Fruit fly (Drosophila melanogaster): ENCODE results near the gene CG32713.

CG32713 gene

DNA sequence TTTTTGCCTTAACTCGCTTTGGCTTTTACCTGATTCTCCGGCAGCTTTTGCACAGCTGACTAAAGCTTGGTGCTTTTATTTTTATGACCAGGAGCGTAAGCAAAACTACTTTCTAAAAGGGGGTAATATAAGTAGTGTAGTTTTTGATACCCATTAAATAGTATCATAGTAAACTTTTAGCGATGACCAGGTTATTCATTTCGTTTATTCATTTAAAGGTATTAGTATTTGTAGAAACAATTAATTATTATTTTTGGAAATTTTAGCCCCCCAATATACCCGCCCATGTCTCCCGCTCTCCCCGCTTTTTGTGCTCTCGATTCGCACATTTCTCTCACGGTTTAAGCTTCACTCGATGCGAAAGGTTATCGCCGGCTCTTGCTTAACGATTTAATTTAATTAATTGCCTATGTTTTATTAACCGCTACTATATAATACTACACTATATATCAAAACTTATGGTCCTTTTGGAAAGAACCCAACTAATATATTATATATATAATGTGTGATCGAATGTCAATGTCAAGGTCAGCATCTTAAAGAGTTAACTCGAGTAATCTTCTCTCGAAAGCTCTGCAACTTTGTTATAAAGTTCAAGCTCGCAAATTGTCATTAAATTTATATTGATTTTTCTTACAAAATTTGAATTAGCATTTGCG is 7.1 kb upstream of the CG32713 start, which contains the start of gene Sptr (continued):
- TF ChIP-seq Hr4 (GFP tag; optimal IDR thresholded peaks at IDR 0.05) (peak; percentile 90), Blimp-1 (GFP tag; optimal IDR thresholded peaks at IDR 0.05) (peak; percentile 80), Sox15 (GFP tag; optimal IDR thresholded peaks at IDR 0.05) (peak; percentile 87), CG3032 (tag; optimal IDR thresholded peaks at IDR 0.05) (peak; percentile 95), CG8632 (GFP tag; optimal IDR thresholded peaks at IDR 0.05) (peak; percentile 96), lz (GFP tag; optimal IDR thresholded peaks at IDR 0.05) (peak; percentile 96), Gug (GFP tag; IDR thresholded peaks at IDR 0.05) (peak; percentile 91), CG34406 (GFP tag; optimal IDR thresholded peaks at IDR 0.05) (peak; percentile 94), net (GFP tag; optimal IDR thresholded peaks at IDR 0.05) (peak; percentile 95)

DNA sequence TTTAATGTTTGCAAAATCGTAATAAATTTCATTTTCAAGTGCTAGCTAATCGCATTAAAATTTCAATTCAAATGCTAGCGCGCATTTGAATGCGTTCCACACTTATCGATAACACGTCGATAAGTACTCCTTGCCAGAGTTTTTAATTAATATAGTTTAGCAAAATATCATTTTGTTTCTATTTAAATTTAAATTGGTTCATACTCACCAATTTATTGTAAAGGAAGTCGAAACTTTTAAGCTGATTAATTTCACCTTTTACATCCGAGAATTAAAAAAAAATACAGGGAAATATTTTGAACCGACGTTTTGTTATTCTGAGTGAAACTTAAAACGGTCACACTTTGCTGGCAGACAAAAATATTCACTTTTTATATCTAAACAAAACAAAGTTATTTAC is 3.7 kb upstream of the CG32713 start, which contains the start of gene Es2:
Gene Es2 (plus strand): TSS at position 333 of the 400 bp plus-strand sequence.
- TF ChIP-seq CG10631 (GFP tag; optimal IDR thresholded peaks at IDR 0.05) (no peak), Lpt (GFP tag; optimal IDR thresholded peaks at IDR 0.05) (no peak), Eip75B (GFP tag; optimal IDR thresholded peaks at IDR 0.05) (no peak), eg (GFP tag; IDR thresholded peaks at IDR 0.05) (no peak), CG16779 (tag; optimal IDR thresholded peaks at IDR 0.05) (no peak), CG8319 (GFP tag; optimal IDR thresholded peaks at IDR 0.05) (no peak), acj6 (GFP tag; optimal IDR thresholded peaks at IDR 0.05) (no peak), CG10669 (GFP tag; optimal IDR thresholded peaks at IDR 0.05) (no peak), achi (GFP tag; optimal IDR thresholded peaks at IDR 0.05) (no peak), net (GFP tag; optimal IDR thresholded peaks at IDR 0.05) (no peak), fd85E (GFP tag; optimal IDR thresholded peaks at IDR 0.05) (no peak)

DNA sequence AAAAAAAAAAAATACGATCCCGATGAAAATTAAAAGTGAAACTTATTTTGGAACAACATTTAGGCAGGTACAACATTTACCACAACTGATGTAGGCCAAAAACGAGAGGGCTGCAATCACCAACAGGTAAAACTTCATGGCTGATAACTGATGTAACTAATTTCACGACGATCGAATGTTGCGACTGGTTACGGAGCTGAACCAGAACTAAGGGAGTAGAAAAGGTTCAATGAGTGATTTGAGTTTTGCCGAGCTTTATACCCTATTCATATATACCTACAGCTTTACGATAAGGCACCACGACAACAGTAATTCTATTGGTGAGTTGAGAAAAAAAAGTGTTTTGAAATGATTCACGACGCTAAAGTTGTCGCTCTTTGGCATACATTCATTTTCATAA is 3.3 kb upstream of the CG32713 start, which contains the start of gene CG15347:
Gene CG15347 (minus strand): TSS at position 213 of the 400 bp plus-strand sequence.
- TF ChIP-seq CG32006 (GFP tag; optimal IDR thresholded peaks at IDR 0.05), result no peak
- TF ChIP-seq Eip78C (GFP tag), result peak; percentile 21
- peak; percentile 78 for TF ChIP-seq vri (GFP tag; optimal IDR thresholded peaks at IDR 0.05)
- TF ChIP-seq CG8119 (GFP tag; IDR thresholded peaks at IDR 0.05), result no peak
- TF ChIP-seq Met (GFP tag; optimal IDR thresholded peaks at IDR 0.05), result no peak

DNA sequence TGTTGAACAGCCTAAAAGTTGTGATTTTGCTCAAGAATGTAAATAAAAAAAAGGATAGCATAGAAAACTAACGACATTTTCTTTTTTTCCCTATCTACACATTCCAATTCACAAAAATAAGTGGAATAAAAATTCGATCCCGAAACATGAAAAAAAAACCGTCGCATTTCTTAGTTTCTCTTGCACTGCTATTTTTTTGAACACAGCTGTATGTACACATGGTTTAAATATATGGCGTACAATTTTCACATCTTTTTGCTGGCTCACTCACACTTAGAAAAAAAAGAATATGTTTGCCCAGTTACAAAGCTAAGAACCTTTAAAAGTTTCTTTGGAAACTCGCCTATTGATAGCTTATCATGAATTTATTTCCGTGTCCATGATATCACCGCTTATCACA is 2.8 kb upstream of the CG32713 start:
- TF ChIP-seq svp (GFP tag), result peak; percentile 64
- TF ChIP-seq fd59A (GFP tag; optimal IDR thresholded peaks at IDR 0.05), result no peak
- peak; percentile 2 for TF ChIP-seq CG31627 (GFP tag; optimal IDR thresholded peaks at IDR 0.05)
- TF ChIP-seq esn (GFP tag; optimal IDR thresholded peaks at IDR 0.05), result peak; percentile 19

DNA sequence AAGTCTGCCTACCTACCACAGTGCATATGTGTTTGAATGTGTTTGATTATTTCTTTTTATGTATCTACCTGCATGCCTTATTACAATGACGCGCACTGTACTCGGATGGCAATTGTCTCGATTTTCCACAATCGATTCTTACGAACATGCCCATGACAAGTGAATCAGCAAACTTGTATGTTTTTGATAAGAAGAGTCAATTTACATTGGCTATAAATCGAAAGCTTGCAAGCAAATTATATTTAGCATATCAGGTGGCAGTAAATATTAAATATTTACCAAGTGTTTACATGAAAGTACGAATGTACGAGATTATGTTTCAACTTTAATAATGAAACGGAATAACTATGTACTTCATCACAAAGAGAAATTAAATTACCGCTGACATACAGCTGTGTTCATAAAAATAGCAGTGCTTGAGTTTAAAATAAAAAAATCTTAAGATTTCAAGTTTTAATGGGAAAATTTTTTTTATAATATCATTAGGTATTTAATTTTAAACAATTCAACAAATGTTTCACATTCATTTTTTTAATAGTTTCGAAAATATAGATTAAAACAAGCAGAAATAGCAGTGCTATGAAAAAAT is 2.1 kb upstream of the CG32713 start:
- TF ChIP-seq svp (GFP tag) (peak; percentile 60), acj6 (GFP tag; optimal IDR thresholded peaks at IDR 0.05) (no peak), Gug (GFP tag; IDR thresholded peaks at IDR 0.05) (no peak), vri (GFP tag; optimal IDR thresholded peaks at IDR 0.05) (peak; percentile 49), CG10669 (GFP tag; optimal IDR thresholded peaks at IDR 0.05) (peak; percentile 15), Eip78C (GFP tag) (peak; percentile 65), CG11902 (GFP tag; optimal IDR thresholded peaks at IDR 0.05) (no peak), Ets21C (GFP tag; optimal IDR thresholded peaks at IDR 0.05) (no peak), CG34406 (GFP tag; optimal IDR thresholded peaks at IDR 0.05) (no peak), fkh (GFP tag; optimal IDR thresholded peaks at IDR 0.05) (no peak), Met (GFP tag; optimal IDR thresholded peaks at IDR 0.05) (no peak), ss (GFP tag; optimal IDR thresholded peaks at IDR 0.05) (peak; percentile 11 to 55), CG6808 (GFP tag; optimal IDR thresholded peaks at IDR 0.05) (peak; percentile 33), Eip93F (GFP tag; optimal IDR thresholded peaks at IDR 0.05) (no peak)
